Worm (Caenorhabditis elegans) whole organism, early embryonic: Measurements from ENCODE around the gene tofu-2.

Source experiments
- B0310.2 ChIP-seq: sonication (generic microtip); optimal IDR thresholded peaks from 2 replicates; lab custom pipeline; 2016; ENCODE audit warnings: mild to moderate bottlenecking, missing genetic modification characterization, missing compliant biosample characterization
- F13C5.2 ChIP-seq: sonication (generic microtip); optimal IDR thresholded peaks from 2 replicates; lab custom pipeline; 2017; ENCODE audit warnings: mild to moderate bottlenecking, missing genetic modification characterization, inconsistent platforms, missing compliant biosample characterization
- aly-1 ChIP-seq: sonication (generic microtip); optimal IDR thresholded peaks from 2 replicates; lab custom pipeline; 2016; ENCODE audit warnings: missing genetic modification characterization, missing compliant biosample characterization
- ama-1 ChIP-seq: fragments of 150-350 bp; optimal IDR thresholded peaks from 2 replicates; lab custom pipeline; 2014
- ceh-13 ChIP-seq: fragments of 200-800 bp; sonication (Bioruptor generic); optimal IDR thresholded peaks from 2 replicates; lab custom pipeline; 2018; ENCODE audit warnings: mild to moderate bottlenecking, missing genetic modification characterization, missing compliant biosample characterization
- ceh-36 ChIP-seq: sonication (generic microtip); optimal IDR thresholded peaks from 2 replicates; lab custom pipeline; 2016; ENCODE audit warnings: missing genetic modification characterization, inconsistent platforms, missing compliant biosample characterization
- ets-7 ChIP-seq: sonication (generic microtip); optimal IDR thresholded peaks from 2 replicates; lab custom pipeline; 2016; ENCODE audit warnings: missing genotype, missing genetic modification characterization, missing compliant biosample characterization
- flt-1 ChIP-seq: fragments of 200-800 bp; sonication (Bioruptor generic); IDR thresholded peaks from 2 replicates; pipeline ENCODE4 v1.3.6; 2022; ENCODE audit warnings: missing genetic modification characterization, missing compliant biosample characterization
- hmbx-1 ChIP-seq: sonication (generic microtip); optimal IDR thresholded peaks from 2 replicates; lab custom pipeline; 2016; ENCODE audit warnings: mild to moderate bottlenecking, missing genetic modification characterization, missing compliant biosample characterization
- hmg-4 ChIP-seq: fragments of 200-800 bp; sonication (Bioruptor generic); optimal IDR thresholded peaks from 2 replicates; lab custom pipeline; 2018; ENCODE audit warnings: mild to moderate bottlenecking, missing genetic modification characterization, missing compliant biosample characterization
- hnd-1 ChIP-seq: sonication (generic microtip); optimal IDR thresholded peaks from 2 replicates; lab custom pipeline; 2016; ENCODE audit warnings: missing genetic modification characterization, missing compliant biosample characterization
- pes-1 ChIP-seq: fragments of 200-800 bp; sonication (Bioruptor generic); IDR thresholded peaks from 2 replicates; pipeline ENCODE4 v1.3.6; 2022; ENCODE audit warnings: missing genetic modification reagents, missing genetic modification characterization, missing compliant biosample characterization
- scrt-1 ChIP-seq: fragments of 200-800 bp; sonication (Bioruptor generic); IDR thresholded peaks from 2 replicates; pipeline ENCODE4 v1.3.6; 2022; ENCODE audit warnings: missing genetic modification characterization, missing compliant biosample characterization
- sea-1 ChIP-seq: fragments of 200-800 bp; sonication (Bioruptor generic); conservative IDR thresholded peaks from 2 replicates; pipeline ENCODE4 v1.3.6; 2022; ENCODE audit warnings: missing genetic modification characterization, missing compliant biosample characterization
- tbx-11 ChIP-seq: fragments of 200-800 bp; sonication (Bioruptor generic); IDR thresholded peaks from 2 replicates; pipeline ENCODE4 v1.3.6; 2022; ENCODE audit warnings: missing genetic modification characterization, missing compliant biosample characterization
- tbx-37 ChIP-seq: fragments of 200-800 bp; sonication (Bioruptor generic); conservative IDR thresholded peaks from 2 replicates; pipeline ENCODE4 v1.3.6; 2022; ENCODE audit warnings: missing genetic modification reagents, missing genetic modification characterization, missing compliant biosample characterization
- tra-4 ChIP-seq: sonication (generic microtip); optimal IDR thresholded peaks from 2 replicates; lab custom pipeline; 2017; ENCODE audit warnings: missing genetic modification characterization, missing compliant biosample characterization

tofu-2 gene

ce11 chrV:7017059-7017458 lies 34.0 kb downstream of the tofu-2 start, which contains the start of gene srsx-32:
Gene srsx-32, plus strand, starts transcription at chrV:7017359.
- no peak for TF ChIP-seq scrt-1 (GFP tag; lab: Robert Waterston, UW)

- no peak for TF ChIP-seq pes-1 (GFP tag; lab: Robert Waterston, UW)
- TF ChIP-seq scrt-1 (GFP tag; lab: Robert Waterston, UW), result no peak
- TF ChIP-seq ceh-13 (GFP tag; lab: Kevin White, UChicago), result no peak
- no peak for TF ChIP-seq tbx-37 (GFP tag; lab: Robert Waterston, UW)
- TF ChIP-seq hmg-4 (GFP tag; lab: Kevin White, UChicago), result no peak
- TF ChIP-seq aly-1 (tag; lab: Kevin White, UChicago), result no peak
- no peak for TF ChIP-seq tra-4 (tag; lab: Kevin White, UChicago)
- no peak for TF ChIP-seq sea-1 (GFP tag; lab: Robert Waterston, UW)
- no peak for TF ChIP-seq ets-7 (tag; lab: Kevin White, UChicago)
- no peak for TF ChIP-seq B0310.2
Measured at ce11 chrV:7015872-7016271, 35.2 kb downstream of the tofu-2 start, which contains the start of gene C33G8.13. Gene C33G8.13, minus strand, starts transcription at chrV:7015972.

ce11 chrV:7012617-7013016 lies 38.4 kb downstream of the tofu-2 start, which contains the start of gene srw-127:
Gene srw-127, plus strand, starts transcription at chrV:7012917.
- TF ChIP-seq F13C5.2 (tag; lab: Kevin White, UChicago), result no peak
- TF ChIP-seq scrt-1 (GFP tag; lab: Robert Waterston, UW), result no peak
- TF ChIP-seq flt-1, result no peak
- no peak for TF ChIP-seq tbx-11 (GFP tag; lab: Robert Waterston, UW)
- TF ChIP-seq sea-1 (GFP tag; lab: Robert Waterston, UW), result no peak
- no peak for TF ChIP-seq ceh-36 (tag; lab: Kevin White, UChicago)
- no peak for TF ChIP-seq hmg-4 (GFP tag; lab: Kevin White, UChicago)
- no peak for TF ChIP-seq tra-4 (tag; lab: Kevin White, UChicago)

ce11 chrV:7009461-7009860 lies 41.6 kb downstream of the tofu-2 start, which contains the start of gene C33G8.2:
Gene C33G8.2, plus strand, starts transcription at chrV:7009761.
- TF ChIP-seq tra-4 (tag; lab: Kevin White, UChicago) (no peak), F13C5.2 (tag; lab: Kevin White, UChicago) (no peak), pes-1 (GFP tag; lab: Robert Waterston, UW) (no peak), ama-1 (lab: Kevin White, UChicago) (no peak), hmg-4 (GFP tag; lab: Kevin White, UChicago) (no peak), B0310.2 (no peak), hmbx-1 (no peak), hnd-1 (tag; lab: Kevin White, UChicago) (no peak)

- no peak for TF ChIP-seq ceh-13 (GFP tag; lab: Kevin White, UChicago)
- no peak for TF ChIP-seq aly-1 (tag; lab: Kevin White, UChicago)
- TF ChIP-seq flt-1, result no peak
- TF ChIP-seq ets-7 (tag; lab: Kevin White, UChicago), result no peak
Measured at ce11 chrV:7007307-7007706, 43.7 kb downstream of the tofu-2 start, which contains the start of gene drd-10. Gene drd-10, plus strand, starts transcription at chrV:7007607.

- no peak for TF ChIP-seq aly-1 (tag; lab: Kevin White, UChicago)
- no peak for TF ChIP-seq hmg-4 (GFP tag; lab: Kevin White, UChicago)
- TF ChIP-seq scrt-1 (GFP tag; lab: Robert Waterston, UW), result no peak
- no peak for TF ChIP-seq ceh-36 (tag; lab: Kevin White, UChicago)
- TF ChIP-seq tra-4 (tag; lab: Kevin White, UChicago), result no peak
- no peak for TF ChIP-seq pes-1 (GFP tag; lab: Robert Waterston, UW)
- TF ChIP-seq B0310.2, result no peak
- no peak for TF ChIP-seq ama-1 (lab: Kevin White, UChicago)
- no peak for TF ChIP-seq sea-1 (GFP tag; lab: Robert Waterston, UW)
- no peak for TF ChIP-seq tbx-11 (GFP tag; lab: Robert Waterston, UW)
- TF ChIP-seq tbx-37 (GFP tag; lab: Robert Waterston, UW), result no peak
- no peak for TF ChIP-seq ets-7 (tag; lab: Kevin White, UChicago)
- no peak for TF ChIP-seq ceh-13 (GFP tag; lab: Kevin White, UChicago)
- TF ChIP-seq flt-1, result no peak
- TF ChIP-seq hnd-1 (tag; lab: Kevin White, UChicago), result no peak
Measured at ce11 chrV:7005964-7006363, 45.1 kb downstream of the tofu-2 start, which contains the start of gene spig-10. Gene spig-10, plus strand, starts transcription at chrV:7006264.

ce11 chrV:7003850-7004249 lies 47.2 kb downstream of the tofu-2 start, which contains the start of gene srab-4:
Gene srab-4, plus strand, starts transcription at chrV:7004150.
- TF ChIP-seq ama-1 (lab: Kevin White, UChicago) (no peak), tbx-11 (GFP tag; lab: Robert Waterston, UW) (no peak), hnd-1 (tag; lab: Kevin White, UChicago) (no peak), ets-7 (tag; lab: Kevin White, UChicago) (no peak), flt-1 (no peak), hmg-4 (GFP tag; lab: Kevin White, UChicago) (no peak), B0310.2 (no peak), ceh-36 (tag; lab: Kevin White, UChicago) (no peak), scrt-1 (GFP tag; lab: Robert Waterston, UW) (no peak), sea-1 (GFP tag; lab: Robert Waterston, UW) (no peak), tra-4 (tag; lab: Kevin White, UChicago) (no peak), tbx-37 (GFP tag; lab: Robert Waterston, UW) (no peak), ceh-13 (GFP tag; lab: Kevin White, UChicago) (no peak), pes-1 (GFP tag; lab: Robert Waterston, UW) (no peak), hmbx-1 (no peak), F13C5.2 (tag; lab: Kevin White, UChicago) (no peak)

ce11 chrV:7000734-7001133 lies 50.3 kb downstream of the tofu-2 start:
- no peak for TF ChIP-seq aly-1 (tag; lab: Kevin White, UChicago)
- no peak for TF ChIP-seq hmbx-1
- no peak for TF ChIP-seq sea-1 (GFP tag; lab: Robert Waterston, UW)
- TF ChIP-seq pes-1 (GFP tag; lab: Robert Waterston, UW), result no peak
- no peak for TF ChIP-seq hnd-1 (tag; lab: Kevin White, UChicago)
- TF ChIP-seq tbx-37 (GFP tag; lab: Robert Waterston, UW), result no peak
- TF ChIP-seq B0310.2, result no peak
- TF ChIP-seq ets-7 (tag; lab: Kevin White, UChicago), result no peak
- TF ChIP-seq ceh-36 (tag; lab: Kevin White, UChicago), result no peak
- no peak for TF ChIP-seq hmg-4 (GFP tag; lab: Kevin White, UChicago)
- no peak for TF ChIP-seq flt-1
- TF ChIP-seq ceh-13 (GFP tag; lab: Kevin White, UChicago), result no peak
- TF ChIP-seq tra-4 (tag; lab: Kevin White, UChicago), result no peak
- no peak for TF ChIP-seq scrt-1 (GFP tag; lab: Robert Waterston, UW)
- TF ChIP-seq tbx-11 (GFP tag; lab: Robert Waterston, UW), result no peak
- TF ChIP-seq ama-1 (lab: Kevin White, UChicago), result no peak
- no peak for TF ChIP-seq F13C5.2 (tag; lab: Kevin White, UChicago)
